Fruit fly (Drosophila melanogaster): Measurements from ENCODE around the gene Reck.

Reck gene

dm6 chr3L:14967691-14968538, 45.9 kb downstream of the Reck start:
- TF ChIP-seq CG17806 (tag; optimal IDR thresholded peaks at IDR 0.05) (no peak), EcR (GFP tag; optimal IDR thresholded peaks at IDR 0.05) (no peak), Ets98B (GFP tag; IDR thresholded peaks at IDR 0.05) (no peak), CG4496 (GFP tag; IDR thresholded peaks at IDR 0.05) (no peak), CG13204 (GFP tag; optimal IDR thresholded peaks at IDR 0.05) (no peak), Pif1A (GFP tag; optimal IDR thresholded peaks at IDR 0.05) (no peak), CG14655 (GFP tag; optimal IDR thresholded peaks at IDR 0.05) (no peak), CG8301 (tag; optimal IDR thresholded peaks at IDR 0.05) (no peak), CG32121 (GFP tag; IDR thresholded peaks at IDR 0.05) (no peak), CG34367 (tag; optimal IDR thresholded peaks at IDR 0.05) (no peak), fd96Ca (GFP tag; IDR thresholded peaks at IDR 0.05) (no peak), Snoo (tag; optimal IDR thresholded peaks at IDR 0.05) (no peak), Pif1B (GFP tag; optimal IDR thresholded peaks at IDR 0.05) (no peak)

dm6 chr3L:14966199-14966858, 47.5 kb downstream of the Reck start:
- TF ChIP-seq Snoo (tag; optimal IDR thresholded peaks at IDR 0.05): no peak
- TF ChIP-seq CG9948 (tag; optimal IDR thresholded peaks at IDR 0.05): no peak
- no peak for TF ChIP-seq CG17806 (tag; optimal IDR thresholded peaks at IDR 0.05)
- TF ChIP-seq CG14655 (GFP tag; optimal IDR thresholded peaks at IDR 0.05): no peak
- no peak for TF ChIP-seq fd96Ca (GFP tag; IDR thresholded peaks at IDR 0.05)

- no peak for TF ChIP-seq CG8159 (tag; optimal IDR thresholded peaks at IDR 0.05)
- no peak for TF ChIP-seq Snoo (tag; optimal IDR thresholded peaks at IDR 0.05)
- no peak for TF ChIP-seq D1 (tag; optimal IDR thresholded peaks at IDR 0.05)
- no peak for TF ChIP-seq CG17806 (tag; optimal IDR thresholded peaks at IDR 0.05)
- no peak for TF ChIP-seq Ets98B (GFP tag; IDR thresholded peaks at IDR 0.05)
- no peak for TF ChIP-seq gl (tag; optimal IDR thresholded peaks at IDR 0.05)
- TF ChIP-seq CG13204 (GFP tag; optimal IDR thresholded peaks at IDR 0.05): no peak
- no peak for TF ChIP-seq CG8301 (tag; optimal IDR thresholded peaks at IDR 0.05)
- TF ChIP-seq rn (GFP tag; IDR thresholded peaks at IDR 0.05): no peak
- TF ChIP-seq CG34367 (tag; optimal IDR thresholded peaks at IDR 0.05): no peak
- no peak for TF ChIP-seq Pif1B (GFP tag; optimal IDR thresholded peaks at IDR 0.05)
- no peak for TF ChIP-seq CG14655 (GFP tag; optimal IDR thresholded peaks at IDR 0.05)
- no peak for TF ChIP-seq CG12605 (GFP tag; IDR thresholded peaks at IDR 0.05)
Measured at dm6 chr3L:14964862-14965261, 49.0 kb downstream of the Reck start.

dm6 chr3L:14962729-14963128, 51.1 kb downstream of the Reck start:
- TF ChIP-seq CG34367 (tag; optimal IDR thresholded peaks at IDR 0.05): no peak
- TF ChIP-seq CG17806 (tag; optimal IDR thresholded peaks at IDR 0.05): no peak
- no peak for TF ChIP-seq Pif1B (GFP tag; optimal IDR thresholded peaks at IDR 0.05)
- no peak for TF ChIP-seq CG15710 (tag; optimal IDR thresholded peaks at IDR 0.05)
- TF ChIP-seq D1 (tag; optimal IDR thresholded peaks at IDR 0.05): no peak
- TF ChIP-seq Ets98B (GFP tag; IDR thresholded peaks at IDR 0.05): no peak
- TF ChIP-seq EcR (GFP tag; optimal IDR thresholded peaks at IDR 0.05): no peak
- TF ChIP-seq CG8159 (tag; optimal IDR thresholded peaks at IDR 0.05): no peak
- no peak for TF ChIP-seq Snoo (tag; optimal IDR thresholded peaks at IDR 0.05)
- TF ChIP-seq CG9948 (tag; optimal IDR thresholded peaks at IDR 0.05): no peak
- TF ChIP-seq CG10348 (GFP tag; IDR thresholded peaks at IDR 0.05): no peak
- no peak for TF ChIP-seq gl (tag; optimal IDR thresholded peaks at IDR 0.05)
- no peak for TF ChIP-seq Pif1A (GFP tag; optimal IDR thresholded peaks at IDR 0.05)

dm6 chr3L:14961027-14961426, 52.8 kb downstream of the Reck start:
- TF ChIP-seq rn (GFP tag; IDR thresholded peaks at IDR 0.05) (no peak), Pif1B (GFP tag; optimal IDR thresholded peaks at IDR 0.05) (no peak), gl (tag; optimal IDR thresholded peaks at IDR 0.05) (no peak), Snoo (tag; optimal IDR thresholded peaks at IDR 0.05) (no peak), CG17806 (tag; optimal IDR thresholded peaks at IDR 0.05) (no peak), CG4496 (GFP tag; IDR thresholded peaks at IDR 0.05) (no peak), Ets98B (GFP tag; IDR thresholded peaks at IDR 0.05) (no peak), CG13204 (GFP tag; optimal IDR thresholded peaks at IDR 0.05) (no peak), CG14655 (GFP tag; optimal IDR thresholded peaks at IDR 0.05) (no peak), CG10348 (GFP tag; IDR thresholded peaks at IDR 0.05) (no peak), EcR (GFP tag; optimal IDR thresholded peaks at IDR 0.05) (no peak), Pif1A (GFP tag; optimal IDR thresholded peaks at IDR 0.05) (no peak), D1 (tag; optimal IDR thresholded peaks at IDR 0.05) (no peak), CG8159 (tag; optimal IDR thresholded peaks at IDR 0.05) (no peak), CG15710 (tag; optimal IDR thresholded peaks at IDR 0.05) (no peak), fd96Ca (GFP tag; IDR thresholded peaks at IDR 0.05) (no peak), CG8301 (tag; optimal IDR thresholded peaks at IDR 0.05) (no peak), CG9948 (tag; optimal IDR thresholded peaks at IDR 0.05) (no peak), CG34367 (tag; optimal IDR thresholded peaks at IDR 0.05) (no peak), CG32121 (GFP tag; IDR thresholded peaks at IDR 0.05) (no peak)

dm6 chr3L:14960549-14960948, 53.3 kb downstream of the Reck start:
- TF ChIP-seq rn (GFP tag; IDR thresholded peaks at IDR 0.05): no peak

All from whole organism, pupa.